Worm (Caenorhabditis elegans) whole organism, late embryonic: ENCODE data around the gene mrps-18B.
A peak's percentile ranks its signal among the peaks of the same experiment; 100 is the strongest.

Source experiments
- C08G9.2 ChIP-seq: sonication (generic microtip); optimal IDR thresholded peaks from 2 replicates; lab custom pipeline; 2016; ENCODE audit warnings: mild to moderate bottlenecking, missing genetic modification characterization, moderate library complexity, missing compliant biosample characterization
- C38D4.7 ChIP-seq: fragments of 200-800 bp; sonication (Bioruptor generic); optimal IDR thresholded peaks from 2 replicates; lab custom pipeline; 2018; ENCODE audit warnings: mild to moderate bottlenecking, missing genetic modification characterization, moderate library complexity, missing compliant biosample characterization
- K02D7.2 ChIP-seq: sonication (generic microtip); optimal IDR thresholded peaks from 2 replicates; lab custom pipeline; 2017; ENCODE audit warnings: mild to moderate bottlenecking, missing genetic modification characterization, missing compliant biosample characterization
- K09A11.1 ChIP-seq: sonication (generic microtip); optimal IDR thresholded peaks from 2 replicates; lab custom pipeline; 2017; ENCODE audit warnings: antibody characterized with exemption, mild to moderate bottlenecking, missing genetic modification characterization, missing compliant biosample characterization; ENCODE audit not compliant: insufficient read depth
- T23F11.4 ChIP-seq: fragments of 200-800 bp; sonication (Bioruptor generic); optimal IDR thresholded peaks from 2 replicates; lab custom pipeline; 2018; ENCODE audit warnings: mild to moderate bottlenecking, missing genetic modification characterization, missing compliant biosample characterization
- Y22D7AL.16 ChIP-seq: sonication (generic microtip); optimal IDR thresholded peaks from 2 replicates; lab custom pipeline; 2016; ENCODE audit warnings: missing genetic modification characterization, missing compliant biosample characterization
- ahr-1 ChIP-seq: sonication (generic microtip); optimal IDR thresholded peaks from 2 replicates; lab custom pipeline; 2016; ENCODE audit warnings: missing genetic modification characterization, missing compliant biosample characterization
- ama-1 ChIP-seq: fragments of 150-350 bp; optimal IDR thresholded peaks from 2 replicates; lab custom pipeline; 2014
- ceh-18 ChIP-seq: sonication (generic microtip); optimal IDR thresholded peaks from 2 replicates; lab custom pipeline; 2016; ENCODE audit warnings: missing genetic modification characterization, missing compliant biosample characterization
- ceh-19 ChIP-seq: fragments of 200-800 bp; sonication (Bioruptor generic); optimal IDR thresholded peaks from 2 replicates; lab custom pipeline; 2018; ENCODE audit warnings: mild to moderate bottlenecking, missing genetic modification characterization, missing compliant biosample characterization
- ceh-2 ChIP-seq: sonication (generic microtip); optimal IDR thresholded peaks from 2 replicates; lab custom pipeline; 2016; ENCODE audit warnings: missing genotype, missing genetic modification characterization, missing compliant biosample characterization
- ceh-30 ChIP-seq: fragments of 150-350 bp; optimal IDR thresholded peaks from 2 replicates; lab custom pipeline; 2014; ENCODE audit warnings: missing biosample characterization, missing genetic modification characterization
- ceh-31 ChIP-seq: sonication (generic microtip); optimal IDR thresholded peaks from 2 replicates; lab custom pipeline; 2016; ENCODE audit warnings: missing genetic modification characterization, missing compliant biosample characterization
- ceh-34 ChIP-seq: sonication (generic microtip); optimal IDR thresholded peaks from 2 replicates; lab custom pipeline; 2016; ENCODE audit warnings: mild to moderate bottlenecking, missing genetic modification characterization, missing compliant biosample characterization
- ceh-45 ChIP-seq: fragments of 200-800 bp; sonication (Bioruptor generic); IDR thresholded peaks from 2 replicates; pipeline ENCODE4 v1.3.6; 2022; ENCODE audit warnings: missing genetic modification reagents, missing genetic modification characterization, missing compliant biosample characterization
- ceh-48 ChIP-seq: sonication (generic microtip); optimal IDR thresholded peaks from 2 replicates; lab custom pipeline; 2016; ENCODE audit warnings: missing genetic modification characterization, inconsistent platforms, missing compliant biosample characterization
- ceh-6 ChIP-seq: fragments of 200-800 bp; sonication (Bioruptor generic); optimal IDR thresholded peaks from 2 replicates; lab custom pipeline; 2018; ENCODE audit warnings: mild to moderate bottlenecking, missing genetic modification characterization, missing compliant biosample characterization
- che-1 ChIP-seq: sonication (generic microtip); optimal IDR thresholded peaks from 2 replicates; lab custom pipeline; 2016; ENCODE audit warnings: mild to moderate bottlenecking, missing genetic modification characterization, missing compliant biosample characterization
- dmd-4 ChIP-seq: sonication (generic microtip); optimal IDR thresholded peaks from 2 replicates; lab custom pipeline; 2016; ENCODE audit warnings: borderline replicate concordance, missing genetic modification characterization, missing compliant biosample characterization
- dve-1 ChIP-seq: sonication (generic microtip); optimal IDR thresholded peaks from 2 replicates; lab custom pipeline; 2017; ENCODE audit warnings: antibody characterized with exemption, mild to moderate bottlenecking, missing genetic modification characterization, missing compliant biosample characterization
- elt-2 ChIP-seq: sonication (generic microtip); optimal IDR thresholded peaks from 2 replicates; lab custom pipeline; 2016; ENCODE audit warnings: missing genetic modification reagents, missing genetic modification characterization, missing compliant biosample characterization
- elt-4 ChIP-seq: sonication (generic microtip); optimal IDR thresholded peaks from 2 replicates; lab custom pipeline; 2016; ENCODE audit warnings: missing genetic modification characterization, missing compliant biosample characterization
- ets-4 ChIP-seq: sonication (generic microtip); optimal IDR thresholded peaks from 2 replicates; lab custom pipeline; 2016; ENCODE audit warnings: missing genetic modification characterization, missing compliant biosample characterization
- fax-1 ChIP-seq: sonication (generic microtip); optimal IDR thresholded peaks from 2 replicates; lab custom pipeline; 2016; ENCODE audit warnings: missing genotype, missing genetic modification characterization, missing compliant biosample characterization
- fkh-10 ChIP-seq: fragments of 150-350 bp; optimal IDR thresholded peaks from 2 replicates; lab custom pipeline; 2014; ENCODE audit warnings: missing biosample characterization, missing genetic modification reagents, missing genetic modification characterization
- gmeb-2 ChIP-seq: sonication (generic microtip); optimal IDR thresholded peaks from 2 replicates; lab custom pipeline; 2016; ENCODE audit warnings: missing genetic modification characterization, inconsistent platforms, missing compliant biosample characterization
- hlh-15 ChIP-seq: sonication (generic microtip); optimal IDR thresholded peaks from 2 replicates; lab custom pipeline; 2016; ENCODE audit warnings: missing genetic modification characterization, missing compliant biosample characterization
- hlh-30 ChIP-seq: sonication (generic microtip); optimal IDR thresholded peaks from 2 replicates; lab custom pipeline; 2017; ENCODE audit warnings: antibody characterized with exemption, missing genetic modification characterization, missing compliant biosample characterization; ENCODE audit not compliant: insufficient read depth
- hlh-6 ChIP-seq: sonication (generic microtip); optimal IDR thresholded peaks from 2 replicates; lab custom pipeline; 2016; ENCODE audit warnings: missing genotype, missing genetic modification characterization, missing compliant biosample characterization
- hlh-8 ChIP-seq: sonication (generic microtip); optimal IDR thresholded peaks from 2 replicates; lab custom pipeline; 2016; ENCODE audit warnings: missing genotype, missing genetic modification characterization, missing compliant biosample characterization
- lim-6 ChIP-seq: sonication (generic microtip); optimal IDR thresholded peaks from 2 replicates; lab custom pipeline; 2016; ENCODE audit warnings: missing genetic modification characterization, missing compliant biosample characterization
- lin-11 ChIP-seq: fragments of 200-800 bp; sonication (Bioruptor generic); optimal IDR thresholded peaks from 2 replicates; lab custom pipeline; 2018; ENCODE audit warnings: mild to moderate bottlenecking, missing genetic modification characterization, missing compliant biosample characterization
- madf-2 ChIP-seq: sonication (generic microtip); optimal IDR thresholded peaks from 2 replicates; lab custom pipeline; 2017; ENCODE audit warnings: missing genetic modification characterization, missing compliant biosample characterization
- mec-3 ChIP-seq: sonication (generic microtip); optimal IDR thresholded peaks from 2 replicates; lab custom pipeline; 2016; ENCODE audit warnings: borderline replicate concordance, missing genetic modification characterization, missing compliant biosample characterization
- nfya-1 ChIP-seq: sonication (generic microtip); optimal IDR thresholded peaks from 2 replicates; lab custom pipeline; 2017; ENCODE audit warnings: missing genetic modification characterization, mild to moderate bottlenecking, missing compliant biosample characterization, antibody characterized with exemption, moderate library complexity
- nhr-232 ChIP-seq: sonication (generic microtip); optimal IDR thresholded peaks from 2 replicates; lab custom pipeline; 2016; ENCODE audit warnings: missing genetic modification characterization, missing compliant biosample characterization
- npax-4 ChIP-seq: sonication (generic microtip); optimal IDR thresholded peaks from 2 replicates; lab custom pipeline; 2016; ENCODE audit warnings: missing genetic modification characterization, missing compliant biosample characterization
- odd-2 ChIP-seq: sonication (generic microtip); optimal IDR thresholded peaks from 2 replicates; lab custom pipeline; 2017; ENCODE audit warnings: antibody characterized with exemption, mild to moderate bottlenecking, missing genetic modification characterization, missing compliant biosample characterization
- pag-3 ChIP-seq: sonication (generic microtip); optimal IDR thresholded peaks from 2 replicates; lab custom pipeline; 2016; ENCODE audit warnings: missing compliant biosample characterization, missing genetic modification characterization, borderline replicate concordance
- pat-9 ChIP-seq: fragments of 200-800 bp; sonication (Bioruptor generic); optimal IDR thresholded peaks from 2 replicates; lab custom pipeline; 2018; ENCODE audit warnings: mild to moderate bottlenecking, missing genetic modification characterization, moderate library complexity, missing compliant biosample characterization
- pha-2 ChIP-seq: sonication (generic microtip); optimal IDR thresholded peaks from 2 replicates; lab custom pipeline; 2017; ENCODE audit warnings: mild to moderate bottlenecking, missing genetic modification characterization, missing compliant biosample characterization
- pha-4 ChIP-seq: fragments of 150-350 bp; optimal IDR thresholded peaks from 2 replicates; lab custom pipeline; 2018; ENCODE audit warnings: missing biosample characterization, missing genetic modification reagents, missing genetic modification characterization
- pqm-1 ChIP-seq: sonication (generic microtip); optimal IDR thresholded peaks from 2 replicates; lab custom pipeline; 2016; ENCODE audit warnings: missing genetic modification characterization, missing compliant biosample characterization
- pros-1 ChIP-seq: fragments of 150-350 bp; optimal IDR thresholded peaks from 2 replicates; lab custom pipeline; 2014; ENCODE audit warnings: missing biosample characterization, missing genetic modification reagents, missing genetic modification characterization
- ref-2 ChIP-seq: sonication (generic microtip); optimal IDR thresholded peaks from 2 replicates; lab custom pipeline; 2016; ENCODE audit warnings: missing genetic modification characterization, missing compliant biosample characterization
- rnt-1 ChIP-seq: sonication (generic microtip); optimal IDR thresholded peaks from 2 replicates; lab custom pipeline; 2016; ENCODE audit warnings: missing genetic modification characterization, missing compliant biosample characterization
- sdc-2 ChIP-seq: sonication (generic microtip); optimal IDR thresholded peaks from 2 replicates; lab custom pipeline; 2016; ENCODE audit warnings: missing genotype, missing genetic modification characterization, missing compliant biosample characterization
- tbx-7 ChIP-seq: sonication (generic microtip); optimal IDR thresholded peaks from 2 replicates; lab custom pipeline; 2016; ENCODE audit warnings: missing genotype, missing genetic modification characterization, missing compliant biosample characterization
- ttx-3 ChIP-seq: sonication (generic microtip); optimal IDR thresholded peaks from 2 replicates; lab custom pipeline; 2016; ENCODE audit warnings: missing genetic modification reagents, missing genetic modification characterization, missing compliant biosample characterization
- unc-55 ChIP-seq: sonication (generic microtip); optimal IDR thresholded peaks from 2 replicates; lab custom pipeline; 2017; ENCODE audit warnings: missing biosample characterization, missing genetic modification reagents, missing genetic modification characterization
- unc-86 ChIP-seq: sonication (generic microtip); optimal IDR thresholded peaks from 2 replicates; lab custom pipeline; 2016; ENCODE audit warnings: missing genetic modification characterization, missing compliant biosample characterization
- zip-5 ChIP-seq: sonication (generic microtip); optimal IDR thresholded peaks from 2 replicates; lab custom pipeline; 2016; ENCODE audit warnings: missing genetic modification characterization, missing compliant biosample characterization

Gene mrps-18B

DNA sequence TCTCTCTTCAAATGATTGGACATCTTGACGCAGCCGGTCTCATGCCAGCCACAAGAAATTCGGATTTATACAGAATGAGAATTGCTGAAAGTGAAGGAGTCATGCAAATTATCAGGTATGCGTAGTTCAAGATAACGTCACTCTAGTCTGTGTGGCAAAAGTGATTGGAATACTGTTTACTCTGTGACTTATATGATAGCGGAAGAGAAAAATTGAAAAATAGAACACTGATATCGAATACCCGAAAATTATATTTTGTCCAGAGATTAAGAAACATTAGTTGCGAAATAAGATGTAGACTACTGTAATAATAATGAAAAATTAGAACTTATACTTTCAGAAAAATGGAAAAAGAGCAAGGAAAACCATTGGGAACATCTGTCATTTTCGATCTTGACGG is 10.0 kb upstream of the mrps-18B start:
- TF ChIP-seq ama-1, result no peak
- peak; percentile 80 for TF ChIP-seq elt-2 (tag; lab: Kevin White, UChicago)
- TF ChIP-seq, all 69 proteins: peak for 1

- TF ChIP-seq C08G9.2 (tag; lab: Kevin White, UChicago), result peak; percentile 74
- TF ChIP-seq sdc-2 (tag; lab: Kevin White, UChicago), result no peak
- no peak for TF ChIP-seq ceh-6 (GFP tag; lab: Kevin White, UChicago)
- TF ChIP-seq ceh-19 (GFP tag; lab: Kevin White, UChicago), result no peak
- TF ChIP-seq gmeb-2, result no peak
- TF ChIP-seq unc-86, result no peak
- no peak for TF ChIP-seq ceh-18 (tag; lab: Kevin White, UChicago)
- no peak for TF ChIP-seq pqm-1 (tag; lab: Kevin White, UChicago)
- TF ChIP-seq tbx-7, result peak; percentile 67
- no peak for TF ChIP-seq pag-3 (tag; lab: Kevin White, UChicago)
- TF ChIP-seq ceh-30, result no peak
- TF ChIP-seq odd-2 (tag; lab: Kevin White, UChicago), result no peak
- TF ChIP-seq dve-1 (tag; lab: Kevin White, UChicago), result peak; percentile 13
- no peak for TF ChIP-seq K02D7.2 (tag; lab: Kevin White, UChicago)
- TF ChIP-seq madf-2 (tag; lab: Kevin White, UChicago), result no peak
- no peak for TF ChIP-seq K09A11.1 (tag; lab: Kevin White, UChicago)
- no peak for TF ChIP-seq fax-1 (tag; lab: Kevin White, UChicago)
- no peak for TF ChIP-seq pha-2 (tag; lab: Kevin White, UChicago)
- peak; percentile 68 for TF ChIP-seq elt-2 (tag; lab: Kevin White, UChicago)
- TF ChIP-seq unc-55 (GFP tag; lab: Kevin White, UChicago), result no peak
- no peak for TF ChIP-seq ahr-1
- no peak for TF ChIP-seq ceh-48
- peak; percentile 56 for TF ChIP-seq zip-5 (tag; lab: Kevin White, UChicago)
- TF ChIP-seq elt-4, result no peak
- TF ChIP-seq ceh-31, result peak; percentile 87
- TF ChIP-seq mec-3, result no peak
- TF ChIP-seq pros-1 (tag; lab: Kevin White, UChicago), result no peak
- TF ChIP-seq hlh-30 (tag; lab: Kevin White, UChicago), result no peak
- TF ChIP-seq hlh-6 (tag; lab: Kevin White, UChicago), result no peak
- no peak for TF ChIP-seq che-1
- TF ChIP-seq pat-9 (tag; lab: Kevin White, UChicago), result no peak
- peak; percentile 25 for TF ChIP-seq lim-6 (tag; lab: Kevin White, UChicago)
- no peak for TF ChIP-seq pha-4 (tag; lab: Kevin White, UChicago)
- TF ChIP-seq ets-4 (tag; lab: Kevin White, UChicago), result peak; percentile 48
- TF ChIP-seq ref-2 (tag; lab: Kevin White, UChicago), result peak; percentile 52
- no peak for TF ChIP-seq rnt-1
- peak; percentile 4 for TF ChIP-seq nfya-1 (tag; lab: Kevin White, UChicago)
- no peak for TF ChIP-seq hlh-15 (tag; lab: Kevin White, UChicago)
- no peak for TF ChIP-seq Y22D7AL.16 (tag; lab: Kevin White, UChicago)
- no peak for TF ChIP-seq dmd-4 (tag; lab: Kevin White, UChicago)
- TF ChIP-seq lin-11 (tag; lab: Kevin White, UChicago), result no peak
- peak; percentile 37 for TF ChIP-seq hlh-8 (tag; lab: Kevin White, UChicago)
- TF ChIP-seq ceh-34, result no peak
- no peak for TF ChIP-seq ceh-45
- TF ChIP-seq T23F11.4, result no peak
- no peak for TF ChIP-seq fkh-10 (GFP tag; lab: Kevin White, UChicago)
- TF ChIP-seq ceh-2 (tag; lab: Kevin White, UChicago), result peak; percentile 80
- no peak for TF ChIP-seq npax-4
- no peak for TF ChIP-seq ttx-3
- TF ChIP-seq nhr-232 (tag; lab: Kevin White, UChicago), result no peak
- no peak for TF ChIP-seq C38D4.7
These were observed 8.7 kb upstream of the mrps-18B start, which contains the start of gene rnh-2 for ce11 chrII:8516783-8517182. rnh-2 (plus strand) TSS chrII:8517150.
